Worm (Caenorhabditis elegans): ENCODE data around the gene rml-4.

- TF ChIP-seq nhr-77 (tag; optimal IDR thresholded peaks at IDR 0.05) = peak; percentile 95
- no peak for TF ChIP-seq alr-1 (tag; optimal IDR thresholded peaks at IDR 0.05; ENCODE audit: borderline replicate concordance)
- peak; percentile 65 for TF ChIP-seq nhr-76 (tag; optimal IDR thresholded peaks at IDR 0.05)
- peak in 1 of 2 experiments; percentile 98 for TF ChIP-seq ztf-11 (tag; optimal IDR thresholded peaks at IDR 0.05)
Measured at ce11 chrII:4299227-4299703, 4.4 kb downstream of the rml-4 start, which contains the start of gene sco-1.

Data from whole organism, L1 larva.